Fruit fly (Drosophila melanogaster): Measurements from ENCODE around the gene betaTub85D.

dm6 chr3R:9433270-9433669 lies 23.2 kb upstream of the betaTub85D start:
- TF ChIP-seq nerfin-1 (tag; optimal IDR thresholded peaks at IDR 0.05) (no peak), Kr (GFP tag; optimal IDR thresholded peaks at IDR 0.05) (no peak), CG1792 (GFP tag; optimal IDR thresholded peaks at IDR 0.05) (no peak), ro (GFP tag; IDR thresholded peaks at IDR 0.05) (no peak), Optix (GFP tag; IDR thresholded peaks at IDR 0.05) (no peak), jigr1 (GFP tag; IDR thresholded peaks at IDR 0.05) (no peak), Xrp1 (GFP tag; IDR thresholded peaks at IDR 0.05) (no peak), Sin3A (optimal IDR thresholded peaks at IDR 0.05) (no peak), Trl (optimal IDR thresholded peaks at IDR 0.05) (no peak), Trl (GFP tag; optimal IDR thresholded peaks at IDR 0.05) (no peak), CG10543 (GFP tag; optimal IDR thresholded peaks at IDR 0.05) (no peak)

All from whole organism, embryonic.